Worm (Caenorhabditis elegans) whole organism, late embryonic: Measurements from ENCODE around the gene dyf-4.

Experiments used
- C08G9.2 ChIP-seq: sonication (generic microtip); optimal IDR thresholded peaks from 2 replicates; lab custom pipeline; 2016; ENCODE audit warnings: mild to moderate bottlenecking, missing genetic modification characterization, moderate library complexity, missing compliant biosample characterization
- C38D4.7 ChIP-seq: fragments of 200-800 bp; sonication (Bioruptor generic); optimal IDR thresholded peaks from 2 replicates; lab custom pipeline; 2018; ENCODE audit warnings: mild to moderate bottlenecking, missing genetic modification characterization, moderate library complexity, missing compliant biosample characterization
- K09A11.1 ChIP-seq: sonication (generic microtip); optimal IDR thresholded peaks from 2 replicates; lab custom pipeline; 2017; ENCODE audit warnings: antibody characterized with exemption, mild to moderate bottlenecking, missing genetic modification characterization, missing compliant biosample characterization; ENCODE audit not compliant: insufficient read depth
- Y22D7AL.16 ChIP-seq: sonication (generic microtip); optimal IDR thresholded peaks from 2 replicates; lab custom pipeline; 2016; ENCODE audit warnings: missing genetic modification characterization, missing compliant biosample characterization
- ahr-1 ChIP-seq: sonication (generic microtip); optimal IDR thresholded peaks from 2 replicates; lab custom pipeline; 2016; ENCODE audit warnings: missing genetic modification characterization, missing compliant biosample characterization
- ceh-14 ChIP-seq: sonication (generic microtip); optimal IDR thresholded peaks from 2 replicates; lab custom pipeline; 2016; ENCODE audit warnings: missing genotype, missing genetic modification characterization, missing compliant biosample characterization
- ceh-18 ChIP-seq: sonication (generic microtip); optimal IDR thresholded peaks from 2 replicates; lab custom pipeline; 2016; ENCODE audit warnings: missing genetic modification characterization, missing compliant biosample characterization
- ceh-19 ChIP-seq: fragments of 200-800 bp; sonication (Bioruptor generic); optimal IDR thresholded peaks from 2 replicates; lab custom pipeline; 2018; ENCODE audit warnings: mild to moderate bottlenecking, missing genetic modification characterization, missing compliant biosample characterization
- ceh-2 ChIP-seq: sonication (generic microtip); optimal IDR thresholded peaks from 2 replicates; lab custom pipeline; 2016; ENCODE audit warnings: missing genotype, missing genetic modification characterization, missing compliant biosample characterization
- ceh-22 ChIP-seq: sonication (generic microtip); optimal IDR thresholded peaks from 2 replicates; lab custom pipeline; 2017; ENCODE audit warnings: missing biosample characterization, missing genetic modification characterization
- ceh-31 ChIP-seq: sonication (generic microtip); optimal IDR thresholded peaks from 2 replicates; lab custom pipeline; 2016; ENCODE audit warnings: missing genetic modification characterization, missing compliant biosample characterization
- ceh-34 ChIP-seq: sonication (generic microtip); optimal IDR thresholded peaks from 2 replicates; lab custom pipeline; 2016; ENCODE audit warnings: mild to moderate bottlenecking, missing genetic modification characterization, missing compliant biosample characterization
- ceh-48 ChIP-seq: sonication (generic microtip); optimal IDR thresholded peaks from 2 replicates; lab custom pipeline; 2016; ENCODE audit warnings: missing genetic modification characterization, inconsistent platforms, missing compliant biosample characterization
- ceh-6 ChIP-seq: fragments of 200-800 bp; sonication (Bioruptor generic); optimal IDR thresholded peaks from 2 replicates; lab custom pipeline; 2018; ENCODE audit warnings: mild to moderate bottlenecking, missing genetic modification characterization, missing compliant biosample characterization
- dmd-4 ChIP-seq: sonication (generic microtip); optimal IDR thresholded peaks from 2 replicates; lab custom pipeline; 2016; ENCODE audit warnings: borderline replicate concordance, missing genetic modification characterization, missing compliant biosample characterization
- dve-1 ChIP-seq: sonication (generic microtip); optimal IDR thresholded peaks from 2 replicates; lab custom pipeline; 2017; ENCODE audit warnings: antibody characterized with exemption, mild to moderate bottlenecking, missing genetic modification characterization, missing compliant biosample characterization
- ets-4 ChIP-seq: sonication (generic microtip); optimal IDR thresholded peaks from 2 replicates; lab custom pipeline; 2016; ENCODE audit warnings: missing genetic modification characterization, missing compliant biosample characterization
- fax-1 ChIP-seq: sonication (generic microtip); optimal IDR thresholded peaks from 2 replicates; lab custom pipeline; 2016; ENCODE audit warnings: missing genotype, missing genetic modification characterization, missing compliant biosample characterization
- fkh-10 ChIP-seq: fragments of 150-350 bp; optimal IDR thresholded peaks from 2 replicates; lab custom pipeline; 2014; ENCODE audit warnings: missing biosample characterization, missing genetic modification reagents, missing genetic modification characterization
- hlh-6 ChIP-seq: sonication (generic microtip); optimal IDR thresholded peaks from 2 replicates; lab custom pipeline; 2016; ENCODE audit warnings: missing genotype, missing genetic modification characterization, missing compliant biosample characterization
- mec-3 ChIP-seq: sonication (generic microtip); optimal IDR thresholded peaks from 2 replicates; lab custom pipeline; 2016; ENCODE audit warnings: borderline replicate concordance, missing genetic modification characterization, missing compliant biosample characterization
- nhr-11 ChIP-seq: fragments of 150-350 bp; optimal IDR thresholded peaks from 2 replicates; lab custom pipeline; 2014; ENCODE audit warnings: missing biosample characterization, missing genetic modification characterization
- odd-2 ChIP-seq: sonication (generic microtip); optimal IDR thresholded peaks from 2 replicates; lab custom pipeline; 2017; ENCODE audit warnings: antibody characterized with exemption, mild to moderate bottlenecking, missing genetic modification characterization, missing compliant biosample characterization
- pros-1 ChIP-seq: fragments of 150-350 bp; optimal IDR thresholded peaks from 2 replicates; lab custom pipeline; 2014; ENCODE audit warnings: missing biosample characterization, missing genetic modification reagents, missing genetic modification characterization
- ref-2 ChIP-seq: sonication (generic microtip); optimal IDR thresholded peaks from 2 replicates; lab custom pipeline; 2016; ENCODE audit warnings: missing genetic modification characterization, missing compliant biosample characterization
- rnt-1 ChIP-seq: sonication (generic microtip); optimal IDR thresholded peaks from 2 replicates; lab custom pipeline; 2016; ENCODE audit warnings: missing genetic modification characterization, missing compliant biosample characterization
- tbx-7 ChIP-seq: sonication (generic microtip); optimal IDR thresholded peaks from 2 replicates; lab custom pipeline; 2016; ENCODE audit warnings: missing genotype, missing genetic modification characterization, missing compliant biosample characterization
- unc-3 ChIP-seq, 2 experiments: fragments of 200-800 bp in 1 of 2; sonication (Bioruptor generic) in 1 of 2; sonication (generic microtip) in 1 of 2; conservative IDR thresholded peaks in 1 of 2; optimal IDR thresholded peaks in 1 of 2; 2 replicates each; pipeline versions ENCODE4 v1.3.6 to Lab custom; 2016 to 2022; ENCODE audit warnings: missing compliant biosample characterization in 2 of 2, missing genetic modification characterization in 2 of 2, missing genetic modification reagents in 1 of 2
- unc-86 ChIP-seq: sonication (generic microtip); optimal IDR thresholded peaks from 2 replicates; lab custom pipeline; 2016; ENCODE audit warnings: missing genetic modification characterization, missing compliant biosample characterization
- zip-5 ChIP-seq: sonication (generic microtip); optimal IDR thresholded peaks from 2 replicates; lab custom pipeline; 2016; ENCODE audit warnings: missing genetic modification characterization, missing compliant biosample characterization
- ztf-16 ChIP-seq: sonication (generic microtip); optimal IDR thresholded peaks from 2 replicates; lab custom pipeline; 2017; ENCODE audit warnings: missing genetic modification characterization, missing compliant biosample characterization

Gene dyf-4

ce11 chrV:12563187-12563586 lies 37.6 kb upstream of the dyf-4 start, which contains the start of gene mrps-5:
Gene mrps-5, plus strand, starts transcription at chrV:12563487.
- no peak for TF ChIP-seq unc-86 (tag; lab: Kevin White, UChicago)
- TF ChIP-seq rnt-1 (tag; lab: Kevin White, UChicago): no peak

ce11 chrV:12560328-12560782 lies 34.8 kb upstream of the dyf-4 start, which contains the start of gene sel-1:
Gene sel-1, plus strand, starts transcription at chrV:12560732.
- TF ChIP-seq C08G9.2 (tag; lab: Kevin White, UChicago) (no peak), tbx-7 (no peak), ahr-1 (no peak), unc-3 (GFP tag; conservative IDR thresholded peaks at IDR 0.05; lab: Robert Waterston, UW) (no peak), unc-3 (tag; optimal IDR thresholded peaks at IDR 0.05; lab: Kevin White, UChicago) (no peak), K09A11.1 (no peak), rnt-1 (tag; lab: Kevin White, UChicago) (no peak), odd-2 (no peak), hlh-6 (tag; lab: Kevin White, UChicago) (no peak), dmd-4 (tag; lab: Kevin White, UChicago) (no peak), ceh-6 (GFP tag; lab: Kevin White, UChicago) (no peak), pros-1 (tag; lab: Kevin White, UChicago) (no peak), ceh-2 (tag; lab: Kevin White, UChicago) (no peak), dve-1 (tag; lab: Kevin White, UChicago) (no peak), ztf-16 (tag; lab: Kevin White, UChicago) (no peak), fkh-10 (GFP tag; lab: Kevin White, UChicago) (no peak), nhr-11 (tag; lab: Kevin White, UChicago) (no peak), mec-3 (tag; lab: Kevin White, UChicago) (no peak)

ce11 chrV:12556904-12557303 lies 31.4 kb upstream of the dyf-4 start:
- TF ChIP-seq ceh-14 (tag; lab: Kevin White, UChicago) (no peak), zip-5 (tag; lab: Kevin White, UChicago) (no peak), ceh-34 (no peak), mec-3 (tag; lab: Kevin White, UChicago) (no peak), ceh-22 (tag; lab: Kevin White, UChicago) (no peak), ref-2 (tag; lab: Kevin White, UChicago) (no peak), C38D4.7 (GFP tag; lab: Kevin White, UChicago) (no peak)

ce11 chrV:12555872-12556271 lies 30.3 kb upstream of the dyf-4 start:
- TF ChIP-seq ceh-18 (tag; lab: Kevin White, UChicago) (no peak), ceh-19 (GFP tag; lab: Kevin White, UChicago) (no peak), ets-4 (tag; lab: Kevin White, UChicago) (no peak), ceh-48 (no peak), nhr-11 (tag; lab: Kevin White, UChicago) (no peak), ceh-22 (tag; lab: Kevin White, UChicago) (no peak), rnt-1 (tag; lab: Kevin White, UChicago) (no peak), ceh-31 (tag; lab: Kevin White, UChicago) (no peak), Y22D7AL.16 (tag; lab: Kevin White, UChicago) (no peak)

ce11 chrV:12554172-12555031 lies 28.9 kb upstream of the dyf-4 start:
- TF ChIP-seq hlh-6 (tag; lab: Kevin White, UChicago) (no peak), ahr-1 (no peak), dmd-4 (tag; lab: Kevin White, UChicago) (no peak), fax-1 (no peak)
